Worm (Caenorhabditis elegans) whole organism, midembryonic: ENCODE results near the gene ztf-22.

Experiments used
- cog-1 ChIP-seq: sonication (generic microtip); optimal IDR thresholded peaks from 2 replicates; lab custom pipeline; 2016; ENCODE audit warnings: missing genetic modification characterization, missing compliant biosample characterization
- klf-2 ChIP-seq: fragments of 200-800 bp; sonication (Bioruptor generic); conservative IDR thresholded peaks from 2 replicates; pipeline ENCODE4 v1.3.6; 2022; ENCODE audit warnings: missing genetic modification reagents, missing genetic modification characterization, missing compliant biosample characterization

- TF ChIP-seq klf-2 (no peak), cog-1 (tag; lab: Kevin White, UChicago) (no peak)
Measured at ce11 chrII:13278214-13278613, 7.4 kb downstream of the ztf-22 start.
